Fruit fly (Drosophila melanogaster): ENCODE data around the gene CG16710.

DNA sequence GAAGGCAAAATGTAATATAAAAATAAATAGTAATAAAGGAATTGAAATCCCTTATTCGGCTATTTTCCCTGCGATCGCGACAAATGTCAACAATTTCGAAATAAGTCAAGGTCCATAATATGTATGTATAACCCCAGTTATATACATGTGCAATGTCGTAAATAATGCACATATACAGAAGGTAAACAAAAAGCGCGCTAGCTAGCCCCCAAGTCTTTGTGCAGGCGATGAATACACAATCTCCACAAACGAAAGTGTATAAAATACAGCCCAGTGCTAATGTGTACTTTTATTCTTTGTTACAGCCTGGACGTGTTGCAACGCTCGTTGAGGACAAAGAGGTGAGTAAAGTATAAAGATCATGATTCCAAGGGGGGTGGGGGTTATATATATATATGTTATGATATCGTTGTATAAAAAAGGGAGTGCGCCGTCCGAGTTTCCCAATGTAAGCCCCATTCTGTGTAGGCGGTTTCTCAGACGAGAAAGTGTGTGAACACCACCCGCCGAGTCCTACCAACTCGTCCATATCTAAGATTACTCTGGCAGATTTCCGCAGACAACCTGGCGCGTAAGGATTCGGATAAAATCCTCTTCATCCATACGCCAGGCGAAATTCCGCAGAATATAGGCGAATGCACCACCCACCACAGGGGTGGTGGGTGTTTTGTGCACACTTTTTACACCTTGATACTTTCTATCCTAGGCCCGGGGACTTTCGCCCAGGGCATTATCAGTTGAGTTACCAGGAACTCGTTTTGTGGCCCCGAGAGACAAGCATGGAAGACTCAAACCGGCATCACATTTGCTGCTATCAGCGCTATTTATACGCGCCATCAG is 47.5 kb downstream of the CG16710 start:
- TF ChIP-seq insv (optimal IDR thresholded peaks at IDR 0.05) = no peak
- no peak for TF ChIP-seq Myc (optimal IDR thresholded peaks at IDR 0.05)
- TF ChIP-seq psq (optimal IDR thresholded peaks at IDR 0.05) = no peak
- TF ChIP-seq h (optimal IDR thresholded peaks at IDR 0.05) = no peak
